Fruit fly (Drosophila melanogaster): ENCODE measurements around the gene Spn77Bb.

Spn77Bb gene

dm6 chr3L:20320652-20321051 is at the start of gene Spn77Bb:
Gene Spn77Bb, plus strand, starts transcription at chr3L:20320952.
- TF ChIP-seq CTCF (optimal IDR thresholded peaks at IDR 0.05) (no peak), CG8478 (optimal IDR thresholded peaks at IDR 0.05) (no peak)

DNA sequence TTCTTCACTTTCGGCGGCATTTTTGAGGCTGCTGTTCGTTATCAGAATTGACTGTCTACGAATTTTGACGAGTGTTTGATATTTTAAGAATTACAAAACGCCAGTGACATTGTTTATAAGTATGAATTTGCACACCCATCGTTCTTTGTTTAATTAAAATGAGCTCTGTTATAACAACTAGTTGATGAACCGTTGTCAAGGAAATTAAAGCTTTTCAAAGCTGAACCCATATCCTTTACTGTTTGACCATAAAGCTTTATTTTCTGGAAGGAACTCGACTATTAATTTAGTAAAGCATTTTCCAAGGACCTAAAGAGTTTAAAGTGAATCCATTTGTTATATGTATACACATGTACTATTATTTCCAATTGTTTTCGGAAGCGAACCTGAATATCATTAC is 45.5 kb upstream of the Spn77Bb start, which contains the start of gene CG17122:
TSS of gene CG17122 (minus strand) at position 101 of the 400 bp plus-strand sequence.
- TF ChIP-seq CTCF (optimal IDR thresholded peaks at IDR 0.05) (no peak), CG8478 (optimal IDR thresholded peaks at IDR 0.05) (no peak)

DNA sequence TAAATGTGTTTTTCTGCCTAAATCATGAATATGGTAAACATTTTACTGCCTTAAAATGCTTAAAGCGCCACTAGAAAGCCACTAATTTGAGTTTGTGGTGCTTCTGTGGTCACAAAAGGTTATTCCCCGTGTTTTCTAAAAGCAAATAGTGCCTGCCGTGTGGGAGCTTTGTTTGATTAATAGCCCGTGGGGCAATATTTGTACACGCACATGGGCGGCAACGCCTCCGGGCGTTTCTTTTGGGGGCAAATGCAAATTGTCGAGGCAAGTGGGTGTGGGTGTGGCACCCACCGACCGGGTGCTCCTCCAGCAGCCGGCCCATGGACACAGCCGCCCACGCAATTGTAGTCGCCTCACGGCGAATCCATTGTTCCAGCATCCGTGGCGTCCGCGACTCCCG is 44.9 kb upstream of the Spn77Bb start:
- no peak for TF ChIP-seq CG8478 (optimal IDR thresholded peaks at IDR 0.05)
- no peak for TF ChIP-seq CTCF (optimal IDR thresholded peaks at IDR 0.05)

- no peak for TF ChIP-seq CG8478 (optimal IDR thresholded peaks at IDR 0.05)
- TF ChIP-seq CTCF (optimal IDR thresholded peaks at IDR 0.05): no peak
These were observed 44.1 kb upstream of the Spn77Bb start for dm6 chr3L:20276615-20277014.

dm6 chr3L:20281254-20281653 is 39.5 kb upstream of the Spn77Bb start:
- no peak for TF ChIP-seq CG8478 (optimal IDR thresholded peaks at IDR 0.05)
- no peak for TF ChIP-seq CTCF (optimal IDR thresholded peaks at IDR 0.05)

DNA sequence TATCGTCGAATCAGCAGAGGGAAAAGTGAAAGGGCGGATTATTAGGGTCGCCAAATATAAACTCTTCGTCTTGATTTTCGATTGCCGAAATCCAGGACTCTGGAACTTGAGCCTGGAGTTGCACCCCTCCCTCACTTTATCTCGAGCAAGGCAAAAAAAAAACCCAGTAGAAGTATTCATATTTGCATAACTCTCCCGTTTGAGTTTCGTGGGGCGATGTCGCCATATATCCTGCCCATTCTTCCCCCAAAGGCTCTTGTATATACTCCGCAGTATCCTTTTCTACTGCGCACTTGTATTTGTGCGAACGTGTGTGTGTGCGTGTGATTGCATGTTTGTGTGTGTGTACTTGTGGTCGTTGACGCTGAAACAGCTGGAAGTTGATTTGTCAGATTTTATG is 33.7 kb upstream of the Spn77Bb start:
- no peak for TF ChIP-seq CTCF (optimal IDR thresholded peaks at IDR 0.05)
- TF ChIP-seq CG8478 (optimal IDR thresholded peaks at IDR 0.05): no peak

DNA sequence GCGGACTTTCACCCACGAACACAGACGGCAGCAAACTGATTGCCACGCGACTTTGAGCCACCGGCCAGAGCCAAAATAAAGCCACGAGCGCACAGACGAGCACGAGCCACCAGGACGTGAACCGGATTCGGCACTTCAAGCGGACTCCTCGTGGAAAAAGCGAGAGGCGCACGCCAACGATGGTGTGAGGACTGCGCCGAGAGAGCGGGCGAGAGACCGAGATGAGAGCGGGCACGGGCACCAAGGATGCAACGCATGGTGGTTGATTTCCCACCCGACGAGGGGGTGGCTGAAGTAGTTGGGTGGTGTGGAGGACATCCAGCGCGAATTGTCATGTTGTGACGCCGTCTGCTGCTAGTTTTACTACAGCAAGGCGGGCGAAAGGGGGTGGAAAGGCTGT is 25.7 kb upstream of the Spn77Bb start, which contains the start of gene gogo:
TSS of gene gogo (minus strand) at position 39 of the 400 bp plus-strand sequence.
- TF ChIP-seq CG8478 (optimal IDR thresholded peaks at IDR 0.05) (no peak), CTCF (optimal IDR thresholded peaks at IDR 0.05) (no peak)

dm6 chr3L:20296797-20297196 is 24.0 kb upstream of the Spn77Bb start, which contains the start of gene FRG1:
Gene FRG1, minus strand, starts transcription at chr3L:20296971.
- TF ChIP-seq CTCF (optimal IDR thresholded peaks at IDR 0.05) (no peak), CG8478 (optimal IDR thresholded peaks at IDR 0.05) (no peak)

DNA sequence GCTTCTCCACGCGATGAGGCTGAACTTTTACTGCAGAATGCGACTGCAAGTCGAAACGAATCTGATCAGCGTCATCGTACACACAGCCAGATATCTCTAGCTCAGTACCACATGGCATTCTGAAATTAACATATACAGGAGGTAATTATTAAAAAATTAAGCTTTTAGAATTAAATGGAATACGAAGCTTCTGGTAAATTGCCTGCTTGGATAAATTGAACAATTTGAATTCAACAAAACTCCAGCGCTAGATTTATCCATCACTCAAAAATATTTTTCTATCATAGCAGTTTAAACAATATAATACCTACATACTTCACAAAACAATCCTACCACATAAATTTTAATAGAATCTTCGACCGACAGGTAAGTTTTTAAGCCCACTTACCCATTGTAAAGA is 21.6 kb upstream of the Spn77Bb start, which contains the start of gene SCCRO4:
TSS of gene SCCRO4 (plus strand) at position 301 of the 400 bp plus-strand sequence.
- no peak for TF ChIP-seq CG8478 (optimal IDR thresholded peaks at IDR 0.05)
- TF ChIP-seq CTCF (optimal IDR thresholded peaks at IDR 0.05): no peak

- TF ChIP-seq CTCF (optimal IDR thresholded peaks at IDR 0.05) (peak in 1 of 2 experiments; percentile 38), CG8478 (optimal IDR thresholded peaks at IDR 0.05) (no peak)
These were observed 18.6 kb upstream of the Spn77Bb start, which contains the start of gene Pex23 for dm6 chr3L:20302081-20302630. Gene Pex23, minus strand, starts transcription at chr3L:20302141.

DNA sequence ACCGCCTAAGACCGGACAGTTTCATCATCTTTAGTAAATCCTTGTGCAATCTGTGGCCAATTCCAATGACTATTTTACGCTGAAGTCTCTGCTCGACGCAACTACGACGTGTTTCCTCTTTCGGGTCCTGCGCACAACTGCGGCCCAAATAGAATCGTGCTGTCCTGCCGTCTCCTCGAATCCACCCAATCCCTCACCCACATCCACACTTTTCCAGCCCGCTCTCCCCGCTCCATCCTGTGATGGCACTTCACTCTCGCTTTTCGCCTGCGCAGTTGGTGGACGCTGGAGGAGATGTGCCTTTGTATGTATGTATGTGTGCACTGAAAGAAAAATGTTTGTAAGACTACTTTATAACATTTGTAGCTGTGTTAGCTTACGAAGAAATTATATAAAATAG is 14.6 kb upstream of the Spn77Bb start, which contains the start of gene CG32225:
TSS of gene CG32225 (minus strand) at position 142 of the 400 bp plus-strand sequence.
- TF ChIP-seq CTCF (optimal IDR thresholded peaks at IDR 0.05): no peak
- TF ChIP-seq CG8478 (optimal IDR thresholded peaks at IDR 0.05): no peak

DNA sequence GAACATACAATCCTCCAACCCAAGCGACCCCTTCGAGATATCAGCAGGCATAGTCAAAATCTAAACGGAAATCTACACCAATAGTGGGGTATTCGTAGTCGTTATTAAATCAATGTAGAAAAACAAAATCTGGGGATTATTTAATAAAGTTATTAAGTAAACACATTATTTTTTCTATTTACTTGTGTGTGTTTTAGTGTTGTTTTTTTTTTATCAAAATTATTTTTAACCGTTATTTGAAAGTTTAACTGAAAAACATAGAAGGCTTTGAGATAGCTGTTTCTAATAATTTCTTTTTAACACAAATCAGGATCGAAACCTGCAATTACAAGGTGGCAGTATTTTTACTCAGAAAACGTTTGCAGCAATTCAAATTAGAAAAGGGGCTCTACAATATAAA is 11.4 kb upstream of the Spn77Bb start, which contains the start of gene polo:
TSS of gene polo (plus strand) at position 301 of the 400 bp plus-strand sequence.
- no peak for TF ChIP-seq CTCF (optimal IDR thresholded peaks at IDR 0.05)
- no peak for TF ChIP-seq CG8478 (optimal IDR thresholded peaks at IDR 0.05)

dm6 chr3L:20309758-20310733 is 10.7 kb upstream of the Spn77Bb start:
- TF ChIP-seq CTCF (optimal IDR thresholded peaks at IDR 0.05) (peak; percentile 38 to 43), CG8478 (optimal IDR thresholded peaks at IDR 0.05) (no peak)

dm6 chr3L:20313469-20313868 is 7.3 kb upstream of the Spn77Bb start, which contains the start of gene alphaSnap:
Gene alphaSnap, plus strand, starts transcription at chr3L:20313632.
- TF ChIP-seq CG8478 (optimal IDR thresholded peaks at IDR 0.05) (no peak), CTCF (optimal IDR thresholded peaks at IDR 0.05) (peak; percentile 54 to 59)

- no peak for TF ChIP-seq CG8478 (optimal IDR thresholded peaks at IDR 0.05)
- no peak for TF ChIP-seq CTCF (optimal IDR thresholded peaks at IDR 0.05)
These were observed 3.7 kb upstream of the Spn77Bb start, which contains the start of gene Spn77Ba for dm6 chr3L:20316956-20317589. Gene Spn77Ba, plus strand, starts transcription at chr3L:20317190.

All from S2 (cell line).